Fruit fly (Drosophila melanogaster) Kc167 (cell line): Measurements from ENCODE around the gene mRpS33.

Source experiments
- insv ChIP-seq: fragments of >200 bp; optimal IDR thresholded peaks from 3 replicates; lab custom pipeline; 2018; ENCODE audit warnings: missing external identifiers
- ttk ChIP-seq: sonication (Bioruptor generic); optimal IDR thresholded peaks from 2 replicates; lab custom pipeline; 2017; ENCODE audit warnings: missing external identifiers

DNA sequence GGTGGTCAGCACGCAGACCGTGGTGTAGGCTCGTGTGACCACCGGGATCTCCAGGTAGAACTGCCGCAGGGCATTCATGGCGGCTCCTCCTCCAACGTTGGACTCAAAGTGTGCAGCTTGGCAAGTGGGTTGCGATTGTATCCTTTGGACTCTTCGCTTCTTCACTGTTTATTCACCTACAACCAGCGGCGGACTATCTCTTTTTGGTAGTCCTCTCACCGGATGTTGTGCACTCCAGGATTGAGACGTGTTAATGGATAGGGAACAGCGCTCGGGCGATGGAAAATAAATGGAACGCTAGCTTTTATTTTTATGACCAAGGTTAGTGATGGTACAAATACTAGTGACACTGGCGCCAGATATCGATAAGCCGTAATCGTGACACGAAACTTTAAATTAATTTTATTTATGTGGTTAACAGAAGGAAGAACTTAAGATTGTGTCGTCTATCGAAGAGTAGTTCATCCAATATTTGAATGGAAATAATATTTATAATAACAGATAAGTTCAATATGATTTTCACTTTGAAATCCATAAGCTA, 47.5 kb upstream of the mRpS33 start, which contains the start of gene Der-2:
- TF ChIP-seq ttk (lab: Kevin White, UChicago) (no peak), insv (lab: Kevin White, UChicago) (no peak)
